Worm (Caenorhabditis elegans): ENCODE results near the gene cey-4.

DNA sequence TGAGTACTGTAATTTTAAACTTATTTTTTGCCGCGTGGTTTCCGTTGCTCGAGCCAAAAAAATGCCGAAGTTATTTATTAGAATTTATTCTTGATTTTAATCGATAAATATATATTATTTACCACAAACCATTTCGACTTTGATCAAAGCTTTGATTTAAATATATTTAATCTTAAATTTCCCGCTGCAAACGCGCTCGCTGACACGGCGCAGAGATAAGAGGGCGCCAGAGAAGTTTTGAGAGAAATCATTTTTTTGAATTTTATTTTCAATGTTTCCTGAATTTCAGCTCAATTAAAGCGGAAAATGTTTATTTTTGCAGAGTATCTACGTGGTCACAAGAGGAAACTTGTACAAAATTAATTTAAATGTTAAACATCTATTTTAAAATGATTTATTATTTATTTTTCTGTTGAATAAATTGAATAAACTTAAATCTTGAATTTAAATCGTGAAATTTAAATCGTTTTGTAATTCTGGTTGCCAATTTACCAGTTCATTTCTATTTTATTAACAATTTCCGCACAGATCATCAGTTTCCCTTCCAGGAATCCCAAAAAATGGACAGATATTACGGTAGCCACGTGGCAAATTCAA, 27.4 kb upstream of the cey-4 start, which contains the start of gene com-1:
- TF ChIP-seq nhr-25 (tag; optimal IDR thresholded peaks at IDR 0.05) (no peak), tbx-2 (tag; optimal IDR thresholded peaks at IDR 0.05) (no peak), unc-39 (tag; optimal IDR thresholded peaks at IDR 0.05) (no peak), nhr-11 (tag; optimal IDR thresholded peaks at IDR 0.05) (no peak), ceh-16 (tag; optimal IDR thresholded peaks at IDR 0.05) (no peak), fos-1 (tag; optimal IDR thresholded peaks at IDR 0.05) (no peak), nhr-76 (tag; optimal IDR thresholded peaks at IDR 0.05) (no peak), egl-27 (tag; optimal IDR thresholded peaks at IDR 0.05) (no peak), ceh-9 (tag; optimal IDR thresholded peaks at IDR 0.05) (no peak), nhr-12 (tag; optimal IDR thresholded peaks at IDR 0.05) (no peak), aly-2 (tag; optimal IDR thresholded peaks at IDR 0.05) (no peak), ceh-82 (tag; optimal IDR thresholded peaks at IDR 0.05) (no peak), sea-2 (GFP tag; optimal IDR thresholded peaks at IDR 0.05) (no peak), nhr-77 (tag; optimal IDR thresholded peaks at IDR 0.05) (no peak)
